Worm (Caenorhabditis elegans) whole organism, L2 larva: ENCODE results near the gene F22E12.1.

ENCODE experiments used
- C34F6.9 ChIP-seq: fragments of 150-350 bp; optimal IDR thresholded peaks from 2 replicates; lab custom pipeline; 2014; ENCODE audit warnings: missing biosample characterization, missing genetic modification characterization
- F13H6.1 ChIP-seq: sonication (generic microtip); optimal IDR thresholded peaks from 2 replicates; lab custom pipeline; 2016; ENCODE audit warnings: missing genetic modification characterization, missing compliant biosample characterization
- R02D3.7 ChIP-seq: fragments of 150-350 bp; optimal IDR thresholded peaks from 2 replicates; lab custom pipeline; 2014; ENCODE audit warnings: missing biosample characterization, missing genetic modification characterization
- Y55F3AM.14 ChIP-seq: fragments of 200-800 bp; sonication (Bioruptor generic); optimal IDR thresholded peaks from 2 replicates; lab custom pipeline; 2018; ENCODE audit warnings: mild to moderate bottlenecking, missing genetic modification characterization, missing compliant biosample characterization
- ZK546.5 ChIP-seq: sonication (generic microtip); optimal IDR thresholded peaks from 2 replicates; lab custom pipeline; 2017; ENCODE audit warnings: missing biosample characterization, missing genetic modification characterization
- alr-1 ChIP-seq: fragments of 150-350 bp; optimal IDR thresholded peaks from 2 replicates; lab custom pipeline; 2014; ENCODE audit warnings: missing biosample characterization, missing genetic modification characterization
- aly-2 ChIP-seq: fragments of 150-350 bp; optimal IDR thresholded peaks from 2 replicates; lab custom pipeline; 2014; ENCODE audit warnings: missing biosample characterization, missing genetic modification characterization
- blmp-1 ChIP-seq: sonication (generic microtip); optimal IDR thresholded peaks from 2 replicates; lab custom pipeline; 2017; ENCODE audit warnings: missing genetic modification characterization, mild to moderate bottlenecking, missing compliant biosample characterization, antibody characterized with exemption, moderate library complexity; ENCODE audit not compliant: insufficient read depth
- ceh-16 ChIP-seq: fragments of 150-350 bp; optimal IDR thresholded peaks from 2 replicates; lab custom pipeline; 2014; ENCODE audit warnings: missing biosample characterization, missing genetic modification characterization
- ceh-82 ChIP-seq: fragments of 150-350 bp; optimal IDR thresholded peaks from 2 replicates; lab custom pipeline; 2014; ENCODE audit warnings: missing biosample characterization, missing genetic modification characterization
- crh-2 ChIP-seq: sonication (generic microtip); optimal IDR thresholded peaks from 2 replicates; lab custom pipeline; 2017; ENCODE audit warnings: missing biosample characterization, missing genetic modification characterization
- egl-27 ChIP-seq: sonication (generic microtip); optimal IDR thresholded peaks from 3 replicates; lab custom pipeline; 2017; ENCODE audit warnings: missing biosample characterization, missing genetic modification reagents, missing genetic modification characterization
- elt-1 ChIP-seq: fragments of 150-350 bp; optimal IDR thresholded peaks from 2 replicates; lab custom pipeline; 2014; ENCODE audit warnings: missing biosample characterization, missing genetic modification characterization
- fos-1 ChIP-seq: fragments of 150-350 bp; optimal IDR thresholded peaks from 2 replicates; lab custom pipeline; 2014; ENCODE audit warnings: missing biosample characterization, missing genetic modification characterization
- gmeb-1 ChIP-seq: fragments of 150-350 bp; optimal IDR thresholded peaks from 2 replicates; lab custom pipeline; 2014; ENCODE audit warnings: missing biosample characterization, missing genetic modification characterization
- lin-13 ChIP-seq: fragments of 150-350 bp; optimal IDR thresholded peaks from 2 replicates; lab custom pipeline; 2014; ENCODE audit warnings: missing biosample characterization, missing genetic modification reagents, missing genetic modification characterization
- lin-39 ChIP-seq: fragments of 150-350 bp; optimal IDR thresholded peaks from 2 replicates; lab custom pipeline; 2014; ENCODE audit warnings: missing biosample characterization, missing genetic modification reagents, missing genetic modification characterization
- lsy-2 ChIP-seq, 2 experiments: fragments of 150-350 bp in 1 of 2; sonication (generic microtip) in 1 of 2; optimal IDR thresholded peaks; 2 replicates each; lab custom pipeline; 2014 to 2017; ENCODE audit warnings: missing biosample characterization in 2 of 2, missing genetic modification characterization in 2 of 2
- mdl-1 ChIP-seq, 2 experiments: fragments of 150-350 bp in 1 of 2; sonication (generic microtip) in 1 of 2; optimal IDR thresholded peaks; 2 replicates each; lab custom pipeline; 2017; ENCODE audit warnings: missing biosample characterization in 2 of 2, missing genetic modification characterization in 2 of 2
- nhr-10 ChIP-seq: sonication (generic microtip); optimal IDR thresholded peaks from 2 replicates; lab custom pipeline; 2017; ENCODE audit warnings: missing biosample characterization, missing genetic modification characterization
- nhr-11 ChIP-seq: fragments of 150-350 bp; optimal IDR thresholded peaks from 2 replicates; lab custom pipeline; 2014; ENCODE audit warnings: missing biosample characterization, missing genetic modification characterization
- nhr-129 ChIP-seq: fragments of 150-350 bp; optimal IDR thresholded peaks from 2 replicates; lab custom pipeline; 2014; ENCODE audit warnings: missing biosample characterization, missing genetic modification characterization
- nhr-21 ChIP-seq: fragments of 150-350 bp; optimal IDR thresholded peaks from 2 replicates; lab custom pipeline; 2014; ENCODE audit warnings: missing biosample characterization, missing genetic modification characterization
- nhr-23 ChIP-seq: fragments of 150-350 bp; optimal IDR thresholded peaks from 2 replicates; lab custom pipeline; 2014; ENCODE audit warnings: missing biosample characterization, missing genetic modification reagents, missing genetic modification characterization
- nhr-237 ChIP-seq: fragments of 150-350 bp; optimal IDR thresholded peaks from 2 replicates; lab custom pipeline; 2014; ENCODE audit warnings: missing biosample characterization, missing genetic modification characterization
- nhr-25 ChIP-seq: fragments of 150-350 bp; sonication (generic microtip); optimal IDR thresholded peaks from 3 replicates; lab custom pipeline; 2014; ENCODE audit warnings: missing biosample characterization, missing genetic modification characterization
- nhr-6 ChIP-seq: fragments of 150-350 bp; optimal IDR thresholded peaks from 2 replicates; lab custom pipeline; 2014; ENCODE audit warnings: missing biosample characterization, missing genetic modification characterization
- nhr-77 ChIP-seq: fragments of 150-350 bp; optimal IDR thresholded peaks from 2 replicates; lab custom pipeline; 2014; ENCODE audit warnings: missing biosample characterization, missing genetic modification characterization
- sem-4 ChIP-seq: fragments of 150-350 bp; optimal IDR thresholded peaks from 2 replicates; lab custom pipeline; 2014; ENCODE audit warnings: missing biosample characterization, missing genetic modification reagents, missing genetic modification characterization
- skn-1 ChIP-seq: sonication (generic microtip); optimal IDR thresholded peaks from 2 replicates; lab custom pipeline; 2017; ENCODE audit warnings: missing biosample characterization, missing genetic modification characterization
- sma-9 ChIP-seq, 2 experiments: fragments of 150-350 bp in 1 of 2; sonication (generic microtip) in 1 of 2; optimal IDR thresholded peaks; 2 replicates each; lab custom pipeline; 2014 to 2016; ENCODE audit warnings: missing genetic modification characterization in 2 of 2, mild to moderate bottlenecking in 1 of 2, missing biosample characterization in 1 of 2, missing compliant biosample characterization in 1 of 2, missing genetic modification reagents in 1 of 2, moderate library complexity in 1 of 2
- snpc-4 ChIP-seq: fragments of 150-350 bp; optimal IDR thresholded peaks from 2 replicates; lab custom pipeline; 2014; ENCODE audit warnings: missing biosample characterization, missing genetic modification characterization
- unc-39 ChIP-seq: fragments of 150-350 bp; optimal IDR thresholded peaks from 2 replicates; lab custom pipeline; 2014; ENCODE audit warnings: missing biosample characterization, missing genetic modification characterization
- unc-55 ChIP-seq: fragments of 150-350 bp; sonication (generic microtip); optimal IDR thresholded peaks from 3 replicates; lab custom pipeline; 2014; ENCODE audit warnings: missing biosample characterization, missing genetic modification reagents, missing genetic modification characterization
- zag-1 ChIP-seq: fragments of 150-350 bp; optimal IDR thresholded peaks from 2 replicates; lab custom pipeline; 2014; ENCODE audit warnings: missing biosample characterization, missing genetic modification characterization
- ztf-1 ChIP-seq: fragments of 200-800 bp; sonication (Bioruptor generic); conservative IDR thresholded peaks from 2 replicates; pipeline ENCODE4 v1.3.6; 2022; ENCODE audit warnings: missing genetic modification characterization, missing compliant biosample characterization
- ztf-11 ChIP-seq: sonication (generic microtip); optimal IDR thresholded peaks from 2 replicates; lab custom pipeline; 2017; ENCODE audit warnings: missing biosample characterization, missing genetic modification characterization
- ztf-4 ChIP-seq: fragments of 150-350 bp; optimal IDR thresholded peaks from 2 replicates; lab custom pipeline; 2014; ENCODE audit warnings: missing biosample characterization, missing genetic modification characterization

Gene F22E12.1

DNA sequence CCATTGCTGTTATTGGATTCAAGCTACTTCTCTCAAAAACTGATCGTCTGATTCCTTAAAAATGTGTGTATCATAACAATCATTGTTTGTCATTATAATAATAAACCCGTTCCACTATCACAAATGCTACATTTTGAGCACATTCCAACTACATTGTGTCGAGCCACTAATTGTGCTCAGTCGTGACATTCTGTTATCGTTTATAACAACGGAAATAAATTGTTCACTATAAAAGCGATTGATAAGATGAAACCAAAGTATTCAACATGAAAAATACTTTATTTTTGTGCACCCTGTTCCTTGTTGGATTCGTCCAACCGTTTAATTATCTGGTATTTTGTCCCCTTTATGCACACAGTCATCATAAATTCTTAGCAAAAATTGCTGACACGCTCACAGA is 36.0 kb upstream of the F22E12.1 start, which contains the start of gene ugt-33:
Gene ugt-33, plus strand, starts transcription at position 260 of the 400 bp plus-strand sequence.
- TF ChIP-seq ZK546.5 (tag; lab: Kevin White, UChicago), result no peak
- peak; percentile 26 for TF ChIP-seq sma-9 (GFP tag; optimal IDR thresholded peaks at IDR 0.05; lab: Kevin White, UChicago)
- no peak for TF ChIP-seq sma-9 (tag; optimal IDR thresholded peaks at IDR 0.05; lab: Kevin White, UChicago)
- no peak for TF ChIP-seq F13H6.1 (tag; lab: Kevin White, UChicago)
- no peak for TF ChIP-seq ztf-1 (GFP tag; lab: Robert Waterston, UW)
- TF ChIP-seq ztf-11 (tag; lab: Kevin White, UChicago), result no peak
- no peak for TF ChIP-seq nhr-77
- no peak for TF ChIP-seq nhr-11 (tag; lab: Kevin White, UChicago)
- TF ChIP-seq skn-1 (tag; lab: Kevin White, UChicago), result no peak
- TF ChIP-seq snpc-4 (tag; lab: Kevin White, UChicago), result no peak
- no peak for TF ChIP-seq elt-1 (tag; lab: Kevin White, UChicago)
- no peak for TF ChIP-seq zag-1
- TF ChIP-seq gmeb-1 (tag; lab: Kevin White, UChicago), result peak; percentile 23
- no peak for TF ChIP-seq lsy-2 (tag; optimal IDR thresholded peaks at IDR 0.05; lab: Kevin White, UChicago)
- TF ChIP-seq sem-4, result no peak
- TF ChIP-seq nhr-10 (tag; lab: Kevin White, UChicago), result no peak
- peak; percentile 64 for TF ChIP-seq fos-1 (tag; lab: Kevin White, UChicago)
- no peak for TF ChIP-seq lin-13 (GFP tag; lab: Kevin White, UChicago)
- no peak for TF ChIP-seq nhr-21 (tag; lab: Kevin White, UChicago)
- TF ChIP-seq blmp-1 (tag; lab: Kevin White, UChicago), result no peak

DNA sequence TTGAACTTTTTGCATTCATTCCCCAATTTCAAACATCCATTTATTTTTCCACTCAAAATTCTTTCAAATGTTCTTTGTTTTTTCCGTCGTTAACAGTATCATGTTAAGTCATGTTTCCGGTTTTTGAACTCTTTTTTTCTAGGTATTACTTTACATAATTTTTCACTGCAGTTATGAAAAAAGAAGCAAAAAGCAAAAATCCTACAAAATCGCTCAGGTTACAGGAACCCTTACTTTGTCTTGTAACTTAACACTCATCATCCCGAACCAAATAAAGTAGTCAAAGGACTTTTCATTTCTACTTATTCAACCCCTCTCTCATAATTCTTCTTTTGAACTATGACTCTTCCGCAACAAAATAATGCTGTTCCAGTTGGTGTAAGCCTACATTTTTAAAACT is 34.3 kb upstream of the F22E12.1 start, which contains the start of gene aqp-5:
Gene aqp-5, plus strand, starts transcription at position 301 of the 400 bp plus-strand sequence.
- no peak for TF ChIP-seq unc-55 (GFP tag; lab: Kevin White, UChicago)
- no peak for TF ChIP-seq lin-39 (tag; lab: Kevin White, UChicago)
- no peak for TF ChIP-seq R02D3.7 (tag; lab: Kevin White, UChicago)
- TF ChIP-seq nhr-10 (tag; lab: Kevin White, UChicago), result no peak
- TF ChIP-seq nhr-129, result no peak
- no peak for TF ChIP-seq alr-1 (tag; lab: Kevin White, UChicago)
- no peak for TF ChIP-seq lin-13 (GFP tag; lab: Kevin White, UChicago)
- TF ChIP-seq lsy-2 (tag; optimal IDR thresholded peaks at IDR 0.05; lab: Kevin White, UChicago), result no peak
- no peak for TF ChIP-seq aly-2 (tag; lab: Kevin White, UChicago)
- no peak for TF ChIP-seq ceh-16 (tag; lab: Kevin White, UChicago)
- no peak for TF ChIP-seq ceh-82 (tag; lab: Kevin White, UChicago)
- no peak for TF ChIP-seq nhr-6
- TF ChIP-seq nhr-237, result no peak
- no peak for TF ChIP-seq egl-27 (tag; lab: Kevin White, UChicago)
- TF ChIP-seq mdl-1 (tag; optimal IDR thresholded peaks at IDR 0.05; lab: Kevin White, UChicago), result no peak
- TF ChIP-seq sma-9 (GFP tag; optimal IDR thresholded peaks at IDR 0.05; lab: Kevin White, UChicago), result no peak
- TF ChIP-seq sma-9 (tag; optimal IDR thresholded peaks at IDR 0.05; lab: Kevin White, UChicago), result no peak

DNA sequence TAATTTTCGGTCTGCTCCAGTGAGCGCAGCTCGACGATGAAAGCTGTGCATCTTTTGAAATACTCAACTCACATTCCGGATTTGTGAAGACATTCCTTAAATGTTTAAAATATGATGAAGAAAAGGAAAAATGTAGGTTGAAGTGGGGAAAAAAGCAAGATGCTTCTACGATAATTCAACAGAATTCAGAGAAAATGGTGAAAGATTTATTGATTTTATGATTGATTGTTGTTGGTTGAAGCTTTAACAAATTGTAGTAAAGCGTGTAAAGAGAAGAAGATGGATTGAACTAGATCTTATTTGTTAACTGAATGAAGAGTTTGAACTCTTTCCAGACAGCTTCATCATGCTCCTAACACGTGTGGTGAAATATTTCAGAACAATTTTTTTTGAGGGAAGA is 32.9 kb upstream of the F22E12.1 start, which contains the start of gene ncx-5:
Gene ncx-5, minus strand, starts transcription at position 101 of the 400 bp plus-strand sequence.
- no peak for TF ChIP-seq nhr-11 (tag; lab: Kevin White, UChicago)
- no peak for TF ChIP-seq gmeb-1 (tag; lab: Kevin White, UChicago)
- no peak for TF ChIP-seq ztf-4 (tag; lab: Kevin White, UChicago)
- TF ChIP-seq ztf-11 (tag; lab: Kevin White, UChicago), result no peak
- TF ChIP-seq nhr-23 (tag; lab: Kevin White, UChicago), result no peak
- no peak for TF ChIP-seq nhr-25 (tag; lab: Kevin White, UChicago)
- TF ChIP-seq C34F6.9 (tag; lab: Kevin White, UChicago), result no peak

DNA sequence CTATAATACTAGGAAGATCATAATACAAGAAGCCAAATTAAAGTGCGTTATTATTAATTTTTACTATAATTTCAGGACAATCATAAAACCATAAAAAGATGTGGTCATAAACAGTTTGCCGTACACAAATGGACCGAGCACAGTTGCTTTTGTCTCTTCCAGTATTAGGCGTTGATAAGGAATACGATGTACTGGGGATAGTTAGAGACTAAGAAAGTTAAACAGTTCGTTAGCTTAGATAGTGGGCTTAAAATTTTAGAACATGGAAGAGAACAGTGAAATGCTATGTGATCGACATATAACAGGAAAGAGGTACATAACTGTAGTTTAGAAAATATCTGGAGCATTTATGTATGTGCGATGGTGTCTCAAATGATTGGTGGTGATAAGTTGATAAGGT is 28.2 kb upstream of the F22E12.1 start:
- TF ChIP-seq snpc-4 (tag; lab: Kevin White, UChicago) (no peak), ztf-11 (tag; lab: Kevin White, UChicago) (no peak), nhr-129 (no peak), lin-39 (tag; lab: Kevin White, UChicago) (no peak), unc-39 (tag; lab: Kevin White, UChicago) (no peak), ZK546.5 (tag; lab: Kevin White, UChicago) (no peak), F13H6.1 (tag; lab: Kevin White, UChicago) (peak; percentile 7), crh-2 (peak; percentile 5), sma-9 (GFP tag; optimal IDR thresholded peaks at IDR 0.05; lab: Kevin White, UChicago) (no peak), sma-9 (tag; optimal IDR thresholded peaks at IDR 0.05; lab: Kevin White, UChicago) (no peak), egl-27 (tag; lab: Kevin White, UChicago) (no peak), aly-2 (tag; lab: Kevin White, UChicago) (no peak), fos-1 (tag; lab: Kevin White, UChicago) (peak; percentile 57), Y55F3AM.14 (GFP tag; lab: Kevin White, UChicago) (no peak)
